Worm (Caenorhabditis elegans): Measurements from ENCODE around the gene K08B5.2.
A peak's percentile ranks its signal among the peaks of the same experiment; 100 is the strongest.

DNA sequence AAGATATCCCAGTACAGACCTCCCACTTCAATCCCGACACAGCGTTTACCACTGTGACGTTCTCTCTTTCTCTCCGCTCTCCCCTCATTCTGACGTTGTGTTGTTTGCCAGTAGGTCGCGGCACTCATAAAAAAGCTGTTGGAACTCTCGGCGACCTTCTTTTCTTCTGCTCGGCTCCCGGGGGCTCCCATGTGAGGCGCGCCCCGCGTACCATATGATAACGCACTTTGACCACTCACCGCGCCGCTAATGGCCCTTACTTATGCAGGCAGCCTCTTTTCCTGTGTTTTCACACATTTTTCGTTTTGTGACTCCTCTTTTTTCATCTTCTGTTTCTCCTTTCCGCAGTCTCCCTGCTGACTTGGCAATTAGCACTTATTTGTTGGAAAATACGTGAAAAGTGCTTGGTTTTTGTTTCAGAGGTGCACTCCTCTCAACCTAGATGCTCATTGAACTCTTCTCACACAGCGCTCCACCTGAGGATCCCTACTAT lies 25.7 kb upstream of the K08B5.2 start, which contains the start of gene ser-1:
- TF ChIP-seq lin-11 (tag; optimal IDR thresholded peaks at IDR 0.05): no peak
- no peak for TF ChIP-seq ama-1 (optimal IDR thresholded peaks at IDR 0.05)
- no peak for TF ChIP-seq pqm-1 (tag; optimal IDR thresholded peaks at IDR 0.05)
- no peak for TF ChIP-seq nhr-232 (tag; optimal IDR thresholded peaks at IDR 0.05)
- no peak for TF ChIP-seq elt-2 (tag; optimal IDR thresholded peaks at IDR 0.05)
- no peak for TF ChIP-seq C38D4.7 (GFP tag; optimal IDR thresholded peaks at IDR 0.05)
- TF ChIP-seq ref-2 (tag; optimal IDR thresholded peaks at IDR 0.05): no peak
- TF ChIP-seq unc-55 (GFP tag; optimal IDR thresholded peaks at IDR 0.05): no peak
- TF ChIP-seq mec-3 (tag; optimal IDR thresholded peaks at IDR 0.05; ENCODE audit: borderline replicate concordance): peak; percentile 17

All from whole organism, late embryonic.